Fruit fly (Drosophila melanogaster) whole organism, embryonic: ENCODE data around the gene CG15306.
A peak's percentile ranks its signal among the peaks of the same experiment; 100 is the strongest.

Experiments
- Atf3 ChIP-seq: fragments of 200-800 bp; sonication (Bioruptor generic); optimal IDR thresholded peaks from 3 replicates; lab custom pipeline; 2016; ENCODE audit warnings: missing biosample characterization, missing genetic modification characterization
- CG11504 ChIP-seq: fragments of 200-800 bp; sonication (Bioruptor generic); optimal IDR thresholded peaks from 3 replicates; lab custom pipeline; 2019; ENCODE audit warnings: missing biosample characterization, mild to moderate bottlenecking, missing genetic modification characterization, moderate library complexity
- CG12299 ChIP-seq: fragments of 200-800 bp; sonication (Bioruptor generic); optimal IDR thresholded peaks from 2 replicates; lab custom pipeline; 2018; ENCODE audit warnings: missing biosample characterization, mild to moderate bottlenecking, missing genetic modification characterization
- CG12659 ChIP-seq: fragments of 200-800 bp; sonication (Bioruptor generic); optimal IDR thresholded peaks from 3 replicates; lab custom pipeline; 2017; ENCODE audit warnings: mild to moderate bottlenecking, missing biosample characterization, missing genetic modification reagents, missing genetic modification characterization
- CG13287 ChIP-seq: fragments of 200-800 bp; sonication (Bioruptor generic); IDR thresholded peaks from 2 replicates; pipeline ENCODE4 v1.3.6; 2022; ENCODE audit warnings: missing biosample characterization, missing genetic modification characterization; ENCODE audit not compliant: partially characterized antibody
- CG13424 ChIP-seq: fragments of 200-800 bp; sonication (Bioruptor generic); optimal IDR thresholded peaks from 2 replicates; lab custom pipeline; 2019; ENCODE audit warnings: missing biosample characterization, mild to moderate bottlenecking, missing genetic modification characterization, moderate library complexity
- CG1529 ChIP-seq: fragments of 200-800 bp; sonication (Bioruptor generic); optimal IDR thresholded peaks from 3 replicates; lab custom pipeline; 2018; ENCODE audit warnings: missing biosample characterization, missing genetic modification characterization
- CG15514 ChIP-seq: fragments of 200-800 bp; sonication (Bioruptor generic); optimal IDR thresholded peaks from 3 replicates; lab custom pipeline; 2017; ENCODE audit warnings: missing biosample characterization, missing genetic modification characterization, mild to moderate bottlenecking, moderate library complexity, missing genetic modification reagents
- CG15601 ChIP-seq: fragments of 200-800 bp; sonication (Bioruptor generic); optimal IDR thresholded peaks from 3 replicates; lab custom pipeline; 2019; ENCODE audit warnings: missing biosample characterization, mild to moderate bottlenecking, missing genetic modification characterization, moderate library complexity
- CG2129 ChIP-seq: fragments of 200-800 bp; sonication (Bioruptor generic); IDR thresholded peaks from 2 replicates; pipeline ENCODE4 v1.3.6; 2022; ENCODE audit warnings: missing biosample characterization, missing genetic modification characterization; ENCODE audit not compliant: partially characterized antibody
- CG30431 ChIP-seq: fragments of 200-800 bp; sonication (Bioruptor generic); optimal IDR thresholded peaks from 2 replicates; lab custom pipeline; 2017; ENCODE audit warnings: missing biosample characterization, missing genetic modification characterization
- CG42726 ChIP-seq: fragments of 200-800 bp; sonication (Bioruptor generic); IDR thresholded peaks from 2 replicates; pipeline ENCODE4 v1.3.6; 2022; ENCODE audit warnings: missing biosample characterization, missing genetic modification characterization; ENCODE audit not compliant: partially characterized antibody
- CG4424 ChIP-seq: fragments of 200-800 bp; sonication (Bioruptor generic); optimal IDR thresholded peaks from 3 replicates; lab custom pipeline; 2016; ENCODE audit warnings: missing biosample characterization, missing genetic modification characterization
- CG6654 ChIP-seq: fragments of 200-800 bp; sonication (Bioruptor generic); optimal IDR thresholded peaks from 2 replicates; lab custom pipeline; 2017; ENCODE audit warnings: missing biosample characterization, mild to moderate bottlenecking, missing genetic modification characterization
- CG6765 ChIP-seq: fragments of 200-800 bp; sonication (Bioruptor generic); optimal IDR thresholded peaks from 3 replicates; lab custom pipeline; 2017; ENCODE audit warnings: missing biosample characterization, mild to moderate bottlenecking, missing genetic modification characterization
- CG8359 ChIP-seq: fragments of 200-800 bp; sonication (Bioruptor generic); optimal IDR thresholded peaks from 2 replicates; lab custom pipeline; 2017; ENCODE audit warnings: missing biosample characterization, mild to moderate bottlenecking, missing genetic modification characterization, borderline replicate concordance
- Dek ChIP-seq: fragments of 200-800 bp; sonication (Bioruptor generic); optimal IDR thresholded peaks from 3 replicates; lab custom pipeline; 2019; ENCODE audit warnings: missing biosample characterization, mild to moderate bottlenecking, missing genetic modification characterization, moderate library complexity
- E2f1 ChIP-seq: fragments of 200-800 bp; sonication (Bioruptor generic); IDR thresholded peaks from 2 replicates; pipeline ENCODE4 v1.3.6; 2022; ENCODE audit warnings: missing biosample characterization, missing genetic modification characterization
- H2.0 ChIP-seq: fragments of 200-800 bp; sonication (Bioruptor generic); IDR thresholded peaks from 2 replicates; pipeline ENCODE4 v1.3.6; 2022; ENCODE audit warnings: missing biosample characterization, missing genetic modification characterization
- HHEX ChIP-seq: fragments of 200-800 bp; sonication (Bioruptor generic); optimal IDR thresholded peaks from 3 replicates; lab custom pipeline; 2017; ENCODE audit warnings: missing biosample characterization, mild to moderate bottlenecking, missing genetic modification characterization, missing genetic modification reagents
- Hr51 ChIP-seq, 2 experiments: fragments of 200-800 bp; sonication (Bioruptor generic); optimal IDR thresholded peaks; 2 replicates in 1 of 2; 3 replicates in 1 of 2; lab custom pipeline; 2016 to 2018; ENCODE audit warnings: missing biosample characterization in 2 of 2, missing genetic modification characterization in 2 of 2, mild to moderate bottlenecking in 1 of 2, moderate library complexity in 1 of 2
- Hr78 ChIP-seq, 2 experiments: fragments of 200-800 bp in 1 of 2; fragments of >200 bp in 1 of 2; sonication (Bioruptor generic) in 1 of 2; optimal IDR thresholded peaks; 2 replicates each; lab custom pipeline; 2017 to 2019; ENCODE audit warnings: missing biosample characterization in 2 of 2, missing genetic modification characterization in 2 of 2, mild to moderate bottlenecking in 1 of 2, moderate library complexity in 1 of 2
- Jarid2 ChIP-seq: fragments of 200-800 bp; sonication (Bioruptor generic); optimal IDR thresholded peaks from 3 replicates; lab custom pipeline; 2017; ENCODE audit warnings: mild to moderate bottlenecking, missing biosample characterization, missing genetic modification reagents, missing genetic modification characterization
- MBD-R2 ChIP-seq: fragments of 200-800 bp; sonication (Bioruptor generic); IDR thresholded peaks from 2 replicates; pipeline ENCODE4 v1.3.6; 2022; ENCODE audit warnings: missing biosample characterization, missing genetic modification characterization
- Mad ChIP-seq: fragments of 200-800 bp; sonication (Bioruptor generic); optimal IDR thresholded peaks from 2 replicates; lab custom pipeline; 2016; ENCODE audit warnings: missing biosample characterization, missing genetic modification characterization
- Med ChIP-seq: fragments of 200-800 bp; sonication (Bioruptor generic); peaks from one replicate; lab custom pipeline; 2016; ENCODE audit warnings: missing biosample characterization, missing genetic modification characterization, mild to moderate bottlenecking, inconsistent platforms, moderate library complexity
- Rfx ChIP-seq: fragments of 200-800 bp; sonication (Bioruptor generic); IDR thresholded peaks from 2 replicates; pipeline ENCODE4 v1.3.6; 2022; ENCODE audit warnings: missing biosample characterization, missing genetic modification characterization
- Scr ChIP-seq: fragments of 200-800 bp; sonication (Bioruptor generic); IDR thresholded peaks from 2 replicates; pipeline ENCODE4 v1.3.6; 2022; ENCODE audit warnings: missing biosample characterization, missing genetic modification characterization; ENCODE audit not compliant: partially characterized antibody
- Sox100B ChIP-seq: fragments of 200-800 bp; sonication (Bioruptor generic); optimal IDR thresholded peaks from 3 replicates; lab custom pipeline; 2018; ENCODE audit warnings: missing biosample characterization, mild to moderate bottlenecking, missing genetic modification characterization
- Sry-β ChIP-seq: fragments of 200-800 bp; sonication (Bioruptor generic); optimal IDR thresholded peaks from 2 replicates; lab custom pipeline; 2018; ENCODE audit warnings: missing biosample characterization, mild to moderate bottlenecking, missing genetic modification characterization, moderate library complexity
- ci ChIP-seq: fragments of 200-800 bp; sonication (Bioruptor generic); IDR thresholded peaks from 3 replicates; pipeline ENCODE4 v1.3.6; 2022; ENCODE audit warnings: missing biosample characterization, missing genetic modification characterization
- crp ChIP-seq, 2 experiments: fragments of 200-800 bp; sonication (Bioruptor generic); optimal IDR thresholded peaks; 2 replicates in 1 of 2; 3 replicates in 1 of 2; lab custom pipeline; 2017; ENCODE audit warnings: missing biosample characterization in 2 of 2, missing genetic modification characterization in 2 of 2, mild to moderate bottlenecking in 1 of 2, moderate library complexity in 1 of 2
- dimm ChIP-seq: fragments of 200-800 bp; sonication (Bioruptor generic); IDR thresholded peaks from 2 replicates; pipeline ENCODE4 v1.3.6; 2022; ENCODE audit warnings: missing biosample characterization, missing genetic modification characterization
- eyg ChIP-seq: fragments of 200-800 bp; sonication (Bioruptor generic); optimal IDR thresholded peaks from 3 replicates; lab custom pipeline; 2016; ENCODE audit warnings: missing biosample characterization, missing genetic modification characterization
- fd64A ChIP-seq: fragments of 200-800 bp; sonication (Bioruptor generic); optimal IDR thresholded peaks from 3 replicates; lab custom pipeline; 2018; ENCODE audit warnings: missing biosample characterization, mild to moderate bottlenecking, missing genetic modification characterization
- gem ChIP-seq: fragments of 200-800 bp; sonication (Bioruptor generic); optimal IDR thresholded peaks from 2 replicates; lab custom pipeline; 2019; ENCODE audit warnings: missing biosample characterization, mild to moderate bottlenecking, missing genetic modification characterization, moderate library complexity
- h ChIP-seq: fragments of >200 bp; optimal IDR thresholded peaks from 2 replicates; lab custom pipeline; 2017
- her ChIP-seq: fragments of 200-800 bp; sonication (Bioruptor generic); optimal IDR thresholded peaks from 2 replicates; lab custom pipeline; 2016; ENCODE audit warnings: missing biosample characterization, missing genetic modification characterization
- lbe ChIP-seq: fragments of 200-800 bp; sonication (Bioruptor generic); optimal IDR thresholded peaks from 2 replicates; lab custom pipeline; 2016; ENCODE audit warnings: missing biosample characterization, mild to moderate bottlenecking, missing genetic modification characterization
- mirr ChIP-seq: fragments of 200-800 bp; sonication (Bioruptor generic); optimal IDR thresholded peaks from 3 replicates; lab custom pipeline; 2018; ENCODE audit warnings: missing biosample characterization, mild to moderate bottlenecking, missing genetic modification characterization
- pita ChIP-seq: fragments of 200-800 bp; sonication (Bioruptor generic); optimal IDR thresholded peaks from 2 replicates; lab custom pipeline; 2017; ENCODE audit warnings: missing biosample characterization, mild to moderate bottlenecking, missing genetic modification characterization
- repo ChIP-seq: fragments of 200-800 bp; sonication (Bioruptor generic); optimal IDR thresholded peaks from 2 replicates; lab custom pipeline; 2016; ENCODE audit warnings: missing biosample characterization, missing genetic modification characterization
- schlank ChIP-seq: fragments of 200-800 bp; sonication (Bioruptor generic); optimal IDR thresholded peaks from 2 replicates; lab custom pipeline; 2018; ENCODE audit warnings: missing biosample characterization, mild to moderate bottlenecking, missing genetic modification characterization
- sr ChIP-seq: fragments of 200-800 bp; sonication (Bioruptor generic); IDR thresholded peaks from 3 replicates; pipeline ENCODE4 v1.3.6; 2022; ENCODE audit warnings: missing biosample characterization, missing genetic modification characterization
- sug ChIP-seq: fragments of 200-800 bp; optimal IDR thresholded peaks from 2 replicates; lab custom pipeline; 2019; ENCODE audit warnings: missing biosample characterization, mild to moderate bottlenecking, missing genetic modification characterization, moderate library complexity
- unc-4 ChIP-seq: fragments of 200-800 bp; sonication (Bioruptor generic); IDR thresholded peaks from 2 replicates; pipeline ENCODE4 v1.3.6; 2022; ENCODE audit warnings: missing biosample characterization, missing genetic modification characterization; ENCODE audit not compliant: partially characterized antibody
- wor ChIP-seq: fragments of 200-800 bp; sonication (Bioruptor generic); IDR thresholded peaks from 2 replicates; pipeline ENCODE4 v1.3.6; 2022; ENCODE audit warnings: missing biosample characterization, missing genetic modification characterization
- yki ChIP-seq: fragments of >200 bp; optimal IDR thresholded peaks from 3 replicates; lab custom pipeline; 2018
- zfh1 ChIP-seq: fragments of 200-800 bp; sonication (Bioruptor generic); IDR thresholded peaks from 3 replicates; pipeline ENCODE4 v1.3.6; 2022; ENCODE audit warnings: missing biosample characterization, missing genetic modification characterization

The CG15306 gene

dm6 chrX:10329659-10330289 is 1.8 kb downstream of the CG15306 start, which contains the start of gene Gip:
TSS of gene Gip (minus strand) at chrX:10329872.
- TF ChIP-seq CG15601 (tag; lab: Kevin White, UChicago) (no peak), h (lab: Kevin White, UChicago) (no peak), lbe (GFP tag; lab: Kevin White, UChicago) (peak; percentile 68), Atf3 (no peak), crp (GFP tag; optimal IDR thresholded peaks at IDR 0.05; lab: Kevin White, UChicago) (peak in 1 of 2 experiments; percentile 4), dimm (GFP tag; lab: Robert Waterston, UW) (no peak), HHEX (GFP tag; lab: Kevin White, UChicago) (peak; percentile 17), CG13424 (tag; lab: Kevin White, UChicago) (no peak), Scr (0 out of 2 replicates have a peak, but pooled peaks have one; percentile 15), pita (peak; percentile 2), CG12299 (tag; lab: Kevin White, UChicago) (no peak), CG13287 (GFP tag; lab: Robert Waterston, UW) (peak; percentile 27; the same call in 1 of the 2 replicates), Sox100B (GFP tag; lab: Kevin White, UChicago) (no peak), gem (no peak), mirr (GFP tag; lab: Kevin White, UChicago) (peak; percentile 34), schlank (tag; lab: Kevin White, UChicago) (no peak), CG6654 (no peak), CG1529 (GFP tag; lab: Kevin White, UChicago) (no peak), Med (GFP tag; lab: Kevin White, UChicago) (peak; percentile 78), fd64A (GFP tag; lab: Kevin White, UChicago) (no peak), sr (GFP tag; lab: Robert Waterston, UW) (no peak), Dek (tag; lab: Kevin White, UChicago) (no peak), CG6765 (GFP tag; lab: Kevin White, UChicago) (peak; percentile 30), Rfx (peak; percentile 19; the same call in 1 of the 2 replicates), E2f1 (GFP tag; lab: Robert Waterston, UW) (no peak), yki (no peak), CG42726 (GFP tag; lab: Robert Waterston, UW) (peak; percentile 35; the same call in 1 of the 2 replicates), Jarid2 (GFP tag; lab: Kevin White, UChicago) (peak; percentile 76), CG2129 (GFP tag; lab: Robert Waterston, UW) (no peak), unc-4 (GFP tag; lab: Robert Waterston, UW) (no peak), H2.0 (GFP tag; lab: Robert Waterston, UW) (no peak), Hr51 (GFP tag; optimal IDR thresholded peaks at IDR 0.05; lab: Kevin White, UChicago) (peak in 1 of 2 experiments; percentile 15), ci (no peak; the same call in 2 of the 3 replicates), zfh1 (no peak), MBD-R2 (0 out of 2 replicates have a peak, but pooled peaks have one; percentile 22), her (GFP tag; lab: Kevin White, UChicago) (peak; percentile 12), Sry-β (GFP tag; lab: Kevin White, UChicago) (no peak), sug (tag; lab: Kevin White, UChicago) (peak; percentile 87), eyg (no peak), CG4424 (GFP tag; lab: Kevin White, UChicago) (no peak), repo (GFP tag; lab: Kevin White, UChicago) (no peak), CG30431 (GFP tag; lab: Kevin White, UChicago) (no peak), Hr78 (GFP tag; optimal IDR thresholded peaks at IDR 0.05; lab: Kevin White, UChicago) (peak in 1 of 2 experiments; percentile 20), CG12659 (GFP tag; lab: Kevin White, UChicago) (peak; percentile 1), CG15514 (GFP tag; lab: Kevin White, UChicago) (peak; percentile 60), CG11504 (tag; lab: Kevin White, UChicago) (peak; percentile 24), CG8359 (GFP tag; lab: Kevin White, UChicago) (no peak), Mad (GFP tag; lab: Kevin White, UChicago) (no peak), wor (no peak)
